Worm (Caenorhabditis elegans) whole organism, L4 larva: Measurements from ENCODE around the gene egas-1.

Experiments
- D1046.2 ChIP-seq: fragments of 200-800 bp; sonication (Bioruptor generic); IDR thresholded peaks from 2 replicates; pipeline ENCODE4 v1.3.6; 2022; ENCODE audit warnings: missing genetic modification characterization, missing compliant biosample characterization
- F44E2.7 ChIP-seq: fragments of 200-800 bp; sonication (Bioruptor generic); IDR thresholded peaks from 2 replicates; pipeline ENCODE4 v2.1.2; 2022; ENCODE audit warnings: missing genetic modification characterization, missing compliant biosample characterization
- T26A8.4 ChIP-seq: fragments of 200-800 bp; sonication (Bioruptor generic); IDR thresholded peaks from 2 replicates; pipeline ENCODE4 v1.3.6; 2022; ENCODE audit warnings: missing genetic modification characterization, missing compliant biosample characterization
- aha-1 ChIP-seq: fragments of 150-350 bp; peaks from one replicate; lab custom pipeline; 2014; ENCODE audit warnings: missing biosample characterization, missing genetic modification characterization
- ama-1 ChIP-seq: fragments of 150-350 bp; optimal IDR thresholded peaks from 2 replicates; lab custom pipeline; 2014; ENCODE audit warnings: inconsistent platforms, mixed read lengths
- ceh-32 ChIP-seq: sonication (generic microtip); optimal IDR thresholded peaks from 2 replicates; lab custom pipeline; 2016; ENCODE audit warnings: mild to moderate bottlenecking, missing genetic modification characterization, missing compliant biosample characterization; ENCODE audit not compliant: poor library complexity
- ceh-82 ChIP-seq: sonication (generic microtip); optimal IDR thresholded peaks from 2 replicates; lab custom pipeline; 2017; ENCODE audit warnings: missing biosample characterization, missing genetic modification characterization
- daf-19 ChIP-seq: fragments of 200-800 bp; sonication (Bioruptor generic); conservative IDR thresholded peaks from 2 replicates; pipeline ENCODE4 v1.3.6; 2022; ENCODE audit warnings: missing genetic modification characterization, missing compliant biosample characterization
- daf-8 ChIP-seq: fragments of 200-800 bp; sonication (Bioruptor generic); IDR thresholded peaks from 2 replicates; pipeline ENCODE4 v1.3.6; 2022; ENCODE audit warnings: missing genetic modification characterization, missing compliant biosample characterization
- duxl-1 ChIP-seq: sonication (generic microtip); optimal IDR thresholded peaks from 2 replicates; lab custom pipeline; 2016; ENCODE audit warnings: mild to moderate bottlenecking, missing genetic modification characterization, moderate library complexity, missing compliant biosample characterization; ENCODE audit not compliant: poor library complexity
- egl-27 ChIP-seq: sonication (generic microtip); optimal IDR thresholded peaks from 3 replicates; lab custom pipeline; 2017; ENCODE audit warnings: missing biosample characterization, missing genetic modification reagents, missing genetic modification characterization
- egl-43 ChIP-seq: fragments of 200-800 bp; sonication (Bioruptor generic); IDR thresholded peaks from 2 replicates; pipeline ENCODE4 v1.3.6; 2022; ENCODE audit warnings: missing genetic modification reagents, missing genetic modification characterization, missing compliant biosample characterization
- fkh-10 ChIP-seq: fragments of 150-350 bp; optimal IDR thresholded peaks from 2 replicates; lab custom pipeline; 2014; ENCODE audit warnings: missing biosample characterization, missing genetic modification reagents, missing genetic modification characterization
- hif-1 ChIP-seq, 2 experiments: sonication (generic microtip); optimal IDR thresholded peaks; 2 replicates each; lab custom pipeline; 2016 to 2017; ENCODE audit warnings: missing compliant biosample characterization in 2 of 2, missing genetic modification characterization in 2 of 2, missing genetic modification reagents in 2 of 2, missing genotype in 2 of 2, mild to moderate bottlenecking in 1 of 2
- lin-1 ChIP-seq: fragments of 200-800 bp; sonication (Bioruptor generic); IDR thresholded peaks from 2 replicates; pipeline ENCODE4 v1.3.6; 2022; ENCODE audit warnings: missing genetic modification reagents, missing genetic modification characterization, missing compliant biosample characterization
- lin-13 ChIP-seq: fragments of 150-350 bp; optimal IDR thresholded peaks from 2 replicates; lab custom pipeline; 2014; ENCODE audit warnings: missing biosample characterization, missing genetic modification reagents, missing genetic modification characterization
- lin-38 ChIP-seq: fragments of 200-800 bp; sonication (Bioruptor generic); IDR thresholded peaks from 2 replicates; pipeline ENCODE4 v1.3.6; 2022; ENCODE audit warnings: missing genetic modification reagents, missing genetic modification characterization, missing compliant biosample characterization
- lsy-2 ChIP-seq, 2 experiments: fragments of 150-350 bp in 1 of 2; sonication (generic microtip) in 1 of 2; optimal IDR thresholded peaks; 2 replicates each; lab custom pipeline; 2014 to 2017; ENCODE audit warnings: missing biosample characterization in 2 of 2, missing genetic modification characterization in 2 of 2
- mdt-29 ChIP-seq: fragments of 200-800 bp; sonication (Bioruptor generic); IDR thresholded peaks from 2 replicates; pipeline ENCODE4 v1.3.6; 2022; ENCODE audit warnings: missing genetic modification reagents, missing genetic modification characterization, missing compliant biosample characterization
- mep-1 ChIP-seq: fragments of 150-350 bp; sonication (generic microtip); optimal IDR thresholded peaks from 3 replicates; lab custom pipeline; 2014; ENCODE audit warnings: missing biosample characterization, missing genetic modification characterization
- mxl-2 ChIP-seq: fragments of 200-800 bp; sonication (Bioruptor generic); conservative IDR thresholded peaks from 2 replicates; pipeline ENCODE4 v1.3.6; 2022; ENCODE audit warnings: missing genetic modification reagents, missing genetic modification characterization, missing compliant biosample characterization
- nhr-25 ChIP-seq: sonication (generic microtip); optimal IDR thresholded peaks from 2 replicates; lab custom pipeline; 2017; ENCODE audit warnings: missing genetic modification characterization, mild to moderate bottlenecking, missing compliant biosample characterization, antibody characterized with exemption, moderate library complexity, borderline replicate concordance; ENCODE audit not compliant: insufficient read depth
- nhr-28 ChIP-seq: fragments of 150-350 bp; optimal IDR thresholded peaks from 2 replicates; lab custom pipeline; 2014; ENCODE audit warnings: missing biosample characterization, missing genetic modification characterization
- pha-4 ChIP-seq, 2 experiments: fragments of 150-350 bp in 1 of 2; fragments of 200-800 bp in 1 of 2; sonication (Bioruptor generic) in 1 of 2; IDR thresholded peaks in 1 of 2; optimal IDR thresholded peaks in 1 of 2; 2 replicates each; pipeline versions ENCODE4 v1.3.6 to Lab custom; 2014 to 2022; ENCODE audit warnings: missing genetic modification characterization in 2 of 2, missing genetic modification reagents in 2 of 2, missing biosample characterization in 1 of 2, missing compliant biosample characterization in 1 of 2
- set-16 ChIP-seq: fragments of 200-800 bp; sonication (Bioruptor generic); IDR thresholded peaks from 2 replicates; pipeline ENCODE4 v1.3.6; 2022; ENCODE audit warnings: missing genetic modification reagents, missing genetic modification characterization, missing compliant biosample characterization
- skn-1 ChIP-seq: fragments of 150-350 bp; optimal IDR thresholded peaks from 2 replicates; lab custom pipeline; 2014; ENCODE audit warnings: missing biosample characterization, missing genetic modification characterization
- snpc-4 ChIP-seq: fragments of 150-350 bp; optimal IDR thresholded peaks from 2 replicates; lab custom pipeline; 2014; ENCODE audit warnings: missing biosample characterization, missing genetic modification characterization
- spr-3 ChIP-seq: fragments of 200-800 bp; sonication (Bioruptor generic); optimal IDR thresholded peaks from 2 replicates; lab custom pipeline; 2018; ENCODE audit warnings: mild to moderate bottlenecking, missing genetic modification characterization, missing compliant biosample characterization
- tra-1 ChIP-seq: fragments of 200-800 bp; sonication (Bioruptor generic); IDR thresholded peaks from 2 replicates; pipeline ENCODE4 v1.3.6; 2022; ENCODE audit warnings: missing genetic modification reagents, missing genetic modification characterization, missing compliant biosample characterization
- unc-62 ChIP-seq, 3 experiments: fragments of 150-350 bp in 1 of 3; sonication (generic microtip); optimal IDR thresholded peaks in 2 of 3; peaks in 1 of 3; 1 replicate in 1 of 3; 2 replicates in 2 of 3; lab custom pipeline; 2014 to 2017; ENCODE audit warnings: missing biosample characterization in 3 of 3, missing genetic modification characterization in 3 of 3, missing genetic modification reagents in 3 of 3, missing genotype in 1 of 3
- vab-7 ChIP-seq: fragments of 200-800 bp; sonication (Bioruptor generic); IDR thresholded peaks from 2 replicates; pipeline ENCODE4 v1.3.6; 2022; ENCODE audit warnings: missing genetic modification reagents, missing genetic modification characterization, missing compliant biosample characterization
- zfp-3 ChIP-seq: fragments of 200-800 bp; sonication (Bioruptor generic); conservative IDR thresholded peaks from 2 replicates; pipeline ENCODE4 v1.3.6; 2022; ENCODE audit warnings: missing genetic modification reagents, missing genetic modification characterization, missing compliant biosample characterization

The egas-1 gene

ce11 chrV:18637544-18638366 is 2.3 kb upstream of the egas-1 start:
- TF ChIP-seq mdt-29 (GFP tag; lab: Robert Waterston, UW) (peak; percentile 33; the same call in 1 of the 2 replicates), ama-1 (lab: Kevin White, UChicago) (peak; percentile 85), aha-1 (tag; lab: Kevin White, UChicago) (peak; percentile 18), lin-13 (no peak), mep-1 (tag; lab: Kevin White, UChicago) (peak; percentile 31), nhr-25 (tag; lab: Kevin White, UChicago) (peak; percentile 58), fkh-10 (no peak), unc-62 (GFP tag; optimal IDR thresholded peaks at IDR 0.05 in 1 of 2; lab: Kevin White, UChicago) (peak in 1 of 2 experiments; percentile 72), unc-62 (tag; optimal IDR thresholded peaks at IDR 0.05; lab: Kevin White, UChicago) (no peak), nhr-28 (tag; lab: Kevin White, UChicago) (peak; percentile 8), daf-8 (GFP tag; lab: Robert Waterston, UW) (no peak)
- TF ChIP-seq, all 104 proteins: peak for 7

DNA sequence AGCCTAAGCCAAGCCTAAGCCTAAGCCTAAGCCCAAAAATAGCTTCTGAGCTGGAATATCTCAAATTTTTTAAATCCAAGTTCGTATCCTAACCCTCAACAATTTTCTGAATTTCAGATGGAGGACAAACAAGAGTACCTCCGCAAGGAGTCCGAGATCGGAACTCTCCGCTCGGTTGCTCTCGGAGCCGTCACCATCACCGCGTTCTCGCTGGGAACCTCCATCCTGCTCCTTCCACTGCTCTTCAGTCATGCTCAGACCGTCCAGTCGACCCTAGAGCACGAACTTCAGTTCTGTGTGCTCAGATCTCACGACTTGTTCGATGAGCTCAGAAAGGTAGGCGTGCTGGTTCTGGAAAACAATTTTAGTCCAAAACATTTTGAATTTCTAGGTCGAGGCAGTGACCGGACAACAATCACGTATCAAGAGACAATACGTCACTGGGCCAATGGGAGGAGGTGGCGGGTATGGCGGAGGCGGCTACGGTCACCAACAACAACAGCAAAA is 1.7 kb upstream of the egas-1 start, which contains the start of gene col-42:
Gene col-42, plus strand, starts transcription at position 118 of the 507 bp plus-strand sequence.
- TF ChIP-seq ceh-32 (tag; lab: Kevin White, UChicago), result no peak
- no peak for TF ChIP-seq unc-62 (GFP tag; optimal IDR thresholded peaks at IDR 0.05 in 1 of 2; lab: Kevin White, UChicago)
- no peak for TF ChIP-seq unc-62 (tag; optimal IDR thresholded peaks at IDR 0.05; lab: Kevin White, UChicago)
- TF ChIP-seq ceh-82 (tag; lab: Kevin White, UChicago), result no peak
- TF ChIP-seq spr-3 (GFP tag; lab: Kevin White, UChicago), result no peak
- no peak for TF ChIP-seq lin-38 (GFP tag; lab: Robert Waterston, UW)
- no peak for TF ChIP-seq set-16 (GFP tag; lab: Robert Waterston, UW)
- TF ChIP-seq daf-19 (GFP tag; lab: Robert Waterston, UW), result no peak
- TF ChIP-seq ama-1 (lab: Kevin White, UChicago), result peak; percentile 38
- TF ChIP-seq snpc-4, result no peak
- TF ChIP-seq T26A8.4, result no peak
- TF ChIP-seq vab-7, result no peak
- TF ChIP-seq skn-1 (tag; lab: Kevin White, UChicago), result no peak
- no peak for TF ChIP-seq pha-4 (GFP tag; IDR thresholded peaks at IDR 0.05; lab: Robert Waterston, UW)
- TF ChIP-seq pha-4 (tag; optimal IDR thresholded peaks at IDR 0.05; lab: Kevin White, UChicago), result no peak
- TF ChIP-seq egl-27 (tag; lab: Kevin White, UChicago), result no peak
- TF ChIP-seq D1046.2 (GFP tag; lab: Robert Waterston, UW), result 0 out of 2 replicates have a peak, but pooled peaks have one; percentile 10
- no peak for TF ChIP-seq F44E2.7 (GFP tag; lab: Robert Waterston, UW)
- no peak for TF ChIP-seq hif-1 (tag; optimal IDR thresholded peaks at IDR 0.05; lab: Kevin White, UChicago)
- no peak for TF ChIP-seq tra-1
- peak; percentile 14; the same call in 1 of the 2 replicates for TF ChIP-seq zfp-3 (GFP tag; lab: Robert Waterston, UW)
- peak; percentile 11 for TF ChIP-seq nhr-25 (tag; lab: Kevin White, UChicago)
- TF ChIP-seq mxl-2 (GFP tag; lab: Robert Waterston, UW), result no peak
- TF ChIP-seq, all 104 proteins: peak for 4

DNA sequence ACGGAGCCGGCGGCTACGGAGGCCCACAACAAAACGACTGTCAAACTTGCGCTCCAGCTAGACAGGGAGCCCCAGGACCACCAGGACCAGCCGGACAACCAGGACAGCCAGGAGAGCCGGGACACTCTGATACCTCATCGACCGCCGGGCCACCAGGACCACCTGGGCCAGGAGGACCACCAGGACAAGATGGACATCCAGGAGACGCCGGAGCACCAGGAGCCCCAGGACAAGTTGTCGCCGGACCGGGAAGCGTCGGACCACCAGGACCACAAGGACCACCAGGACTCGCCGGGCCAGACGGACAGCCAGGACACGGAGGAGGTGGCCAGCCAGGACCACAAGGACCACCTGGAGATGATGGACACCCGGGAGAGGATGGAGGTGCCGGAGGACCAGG is 1.0 kb upstream of the egas-1 start:
- no peak for TF ChIP-seq duxl-1
- TF ChIP-seq set-16 (GFP tag; lab: Robert Waterston, UW), result peak; percentile 98
- no peak for TF ChIP-seq lin-1
- 0 out of 2 replicates have a peak, but pooled peaks have one; percentile 3 for TF ChIP-seq egl-43 (GFP tag; lab: Robert Waterston, UW)
- no peak for TF ChIP-seq nhr-25 (tag; lab: Kevin White, UChicago)
- no peak for TF ChIP-seq lsy-2 (tag; optimal IDR thresholded peaks at IDR 0.05; lab: Kevin White, UChicago)
